Fruit fly (Drosophila melanogaster) ovary, adult (tissue): ENCODE measurements around the gene AstC.

Experiments used
- CG17801 ChIP-seq: fragments of 200-800 bp; optimal IDR thresholded peaks from 2 replicates; lab custom pipeline; 2019; ENCODE audit warnings: missing biosample characterization, mild to moderate bottlenecking, missing genetic modification characterization, moderate library complexity; ENCODE audit not compliant: partially characterized antibody

AstC gene

DNA sequence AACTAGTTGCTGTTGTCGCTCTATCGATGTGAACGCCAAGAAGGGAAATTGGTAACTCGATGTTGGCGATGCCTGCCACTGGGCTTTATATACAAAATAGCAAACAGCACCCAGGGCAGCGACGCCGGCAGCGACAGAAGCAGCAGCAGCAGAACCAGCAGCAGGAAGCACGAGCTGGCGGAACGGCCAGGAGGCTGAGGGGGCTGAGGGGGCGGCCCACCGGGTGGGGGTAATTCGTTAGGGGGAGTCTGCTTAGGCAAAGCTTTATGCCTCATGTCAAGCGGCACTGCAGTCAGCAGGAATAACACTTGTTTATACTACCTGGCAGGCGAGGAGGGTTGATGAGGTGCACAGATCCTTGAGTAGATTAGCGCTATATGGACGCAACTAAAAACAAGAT, at the start of gene AstC:
AstC (minus strand) TSS at position 63 of the 400 bp plus-strand sequence.
- no peak for TF ChIP-seq CG17801

DNA sequence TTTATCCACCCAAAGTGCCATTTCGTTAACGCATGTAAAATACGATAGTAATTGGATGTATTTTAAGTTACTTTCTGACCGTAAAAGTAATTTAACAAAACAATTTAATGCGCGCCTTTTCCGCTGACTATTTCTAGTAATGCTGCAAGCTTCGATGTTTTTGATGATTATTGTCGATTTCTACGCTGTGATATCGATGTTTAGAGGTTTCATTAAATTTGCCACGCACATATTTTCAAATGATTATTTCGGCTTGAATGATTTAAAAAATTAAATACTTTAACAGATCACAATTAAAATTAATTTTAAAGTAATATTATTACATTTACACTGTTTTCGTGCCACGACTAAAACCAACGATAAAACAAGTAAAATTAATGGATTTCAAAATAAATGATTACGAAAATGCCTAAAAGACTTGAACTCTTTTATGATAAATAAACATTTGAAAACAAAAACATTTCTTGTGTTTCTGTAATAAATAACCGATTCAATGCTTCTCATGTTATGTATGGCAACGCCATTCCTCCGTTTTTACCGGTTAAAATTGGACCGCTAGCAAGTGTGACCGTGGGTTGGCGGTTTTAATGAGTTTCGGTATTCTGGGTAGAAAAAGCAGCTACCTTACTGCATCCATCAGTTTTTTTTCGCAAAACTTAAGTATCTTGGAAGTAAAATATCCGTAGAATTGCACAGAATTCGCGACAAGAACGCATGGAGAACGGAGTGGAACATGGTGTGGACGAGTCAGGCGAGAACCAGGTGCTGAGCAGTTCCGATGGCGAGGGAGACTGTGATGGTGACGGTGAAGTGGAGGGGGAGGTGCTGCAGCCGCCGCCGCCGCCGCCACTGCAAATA, 49.2 kb upstream of the AstC start, which contains the start of the genes RfC38 and CG4751:
RfC38 (minus strand) TSS at position 495 of the 858 bp plus-strand sequence.
CG4751 (plus strand) TSS at position 587 of the 858 bp plus-strand sequence.
- TF ChIP-seq CG17801 = peak; percentile 1

DNA sequence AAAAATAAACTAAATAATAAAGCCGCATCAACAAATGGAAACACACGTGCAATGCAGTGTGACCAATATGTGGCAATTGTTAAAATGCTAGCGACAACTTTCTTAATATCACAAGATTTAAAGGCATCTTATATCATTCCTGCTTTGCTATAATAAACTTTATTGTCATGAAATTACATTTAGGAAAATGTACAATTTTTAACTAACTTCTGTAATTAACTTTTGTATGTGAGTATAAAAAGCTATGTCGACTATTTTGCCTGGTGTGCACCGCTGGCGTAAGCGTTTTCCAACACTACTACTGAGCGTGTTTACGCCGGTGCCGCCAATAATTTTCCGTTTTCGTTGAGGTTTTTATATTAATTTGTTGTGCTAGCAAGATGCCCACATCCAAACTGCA, 42.3 kb upstream of the AstC start, which contains the start of the genes Csl4 and Nup160:
Csl4 (minus strand) TSS at position 69 of the 400 bp plus-strand sequence.
Nup160 (plus strand) TSS at position 279 of the 400 bp plus-strand sequence.
- TF ChIP-seq CG17801 = peak; percentile 82

DNA sequence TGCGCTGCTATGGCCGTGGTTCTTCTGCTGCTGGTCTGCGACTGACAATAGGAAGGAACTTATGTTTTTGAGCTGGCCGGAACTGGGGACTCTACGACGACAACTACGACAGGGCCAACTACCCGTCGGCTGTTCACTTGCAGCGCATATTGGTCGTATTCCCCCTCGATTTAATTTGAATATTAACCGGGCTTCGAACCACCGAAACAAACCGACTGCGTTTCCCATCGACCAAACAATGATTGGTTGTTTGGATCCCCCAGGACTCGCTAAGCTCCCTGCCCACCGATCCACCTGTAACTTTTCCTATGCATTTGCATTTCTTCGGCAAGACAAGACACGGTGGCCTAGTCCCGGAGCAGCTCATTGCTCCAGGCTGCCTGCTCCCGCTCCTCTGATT, 40.4 kb upstream of the AstC start, which contains the start of gene Dnaaf4:
Dnaaf4 (minus strand) TSS at position 101 of the 400 bp plus-strand sequence.
- TF ChIP-seq CG17801 = no peak

DNA sequence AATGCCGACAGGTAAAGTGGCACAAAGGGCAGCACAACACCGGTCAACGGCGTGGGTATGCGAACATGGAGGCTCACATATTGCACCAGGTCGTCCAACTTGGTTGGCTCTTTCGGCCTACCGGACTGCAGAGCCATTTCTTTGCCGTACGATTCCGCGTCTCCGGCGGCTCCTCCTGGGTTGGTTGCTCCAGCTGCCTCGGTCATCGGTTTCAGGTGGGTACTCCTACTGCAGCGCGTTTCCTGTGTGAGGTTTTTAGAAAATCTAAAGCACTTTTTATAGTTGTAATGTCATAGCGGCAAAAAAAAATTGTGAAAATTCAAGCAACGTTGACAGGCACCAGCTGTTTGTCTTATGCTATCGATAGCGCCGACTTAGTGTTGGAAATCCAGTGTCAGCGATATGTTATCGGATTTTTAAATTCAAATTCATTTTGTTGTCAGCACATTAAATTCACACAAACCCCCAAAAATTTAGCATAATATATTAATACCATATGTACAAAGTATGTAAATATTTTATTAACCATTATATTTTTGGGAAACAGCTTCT, 38.8 kb upstream of the AstC start, which contains the start of gene CG6230:
CG6230 (minus strand) TSS at position 354 of the 552 bp plus-strand sequence.
- TF ChIP-seq CG17801 = no peak

DNA sequence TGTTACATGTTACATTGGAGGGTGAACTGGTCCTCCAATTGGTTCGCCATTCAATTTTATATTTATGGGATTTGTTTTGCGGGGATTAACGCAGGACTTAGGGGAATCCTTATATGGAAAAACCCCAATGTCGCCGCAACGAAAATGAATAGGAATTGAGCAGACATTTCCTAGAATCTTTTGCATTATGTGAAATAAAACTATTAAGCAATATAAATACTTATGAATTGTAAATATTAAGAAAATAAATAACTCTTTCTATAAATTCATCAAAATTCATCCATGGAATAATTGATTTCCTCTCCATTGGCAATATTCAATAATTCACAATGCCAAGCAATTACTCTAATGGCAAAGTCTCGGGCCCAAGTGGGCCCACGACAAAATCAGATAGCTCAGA, 32.5 kb upstream of the AstC start, which contains the start of gene Gr32a:
Gr32a (plus strand) TSS at position 301 of the 400 bp plus-strand sequence.
- no peak for TF ChIP-seq CG17801

DNA sequence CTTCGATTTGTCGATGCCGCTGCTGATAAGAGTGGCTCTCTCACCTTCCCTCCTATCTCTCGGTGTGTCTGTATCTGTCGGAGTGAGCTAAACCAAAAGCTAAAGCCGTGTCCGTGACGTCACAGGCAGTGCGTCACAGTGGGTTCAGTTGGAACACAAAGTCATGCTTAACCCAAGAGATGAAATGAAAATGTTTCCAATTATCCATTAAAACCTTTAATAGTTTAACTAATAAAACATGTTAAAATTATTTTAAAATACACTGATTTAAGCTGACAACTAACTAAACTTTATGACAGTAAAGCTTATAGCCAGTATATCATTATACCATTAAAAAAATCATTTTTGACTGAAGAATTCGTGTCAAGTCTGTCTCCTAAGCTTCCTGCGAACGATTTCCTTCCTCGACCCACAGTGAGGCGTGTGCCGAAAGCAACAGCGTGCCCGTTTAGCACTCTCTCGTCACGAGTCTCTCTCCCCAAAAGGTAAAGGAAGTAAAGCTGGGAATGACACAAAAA, 31.9 kb upstream of the AstC start, which contains the start of gene Idua:
Idua (minus strand) TSS at position 51 of the 518 bp plus-strand sequence.
- TF ChIP-seq CG17801 = peak; percentile 31

DNA sequence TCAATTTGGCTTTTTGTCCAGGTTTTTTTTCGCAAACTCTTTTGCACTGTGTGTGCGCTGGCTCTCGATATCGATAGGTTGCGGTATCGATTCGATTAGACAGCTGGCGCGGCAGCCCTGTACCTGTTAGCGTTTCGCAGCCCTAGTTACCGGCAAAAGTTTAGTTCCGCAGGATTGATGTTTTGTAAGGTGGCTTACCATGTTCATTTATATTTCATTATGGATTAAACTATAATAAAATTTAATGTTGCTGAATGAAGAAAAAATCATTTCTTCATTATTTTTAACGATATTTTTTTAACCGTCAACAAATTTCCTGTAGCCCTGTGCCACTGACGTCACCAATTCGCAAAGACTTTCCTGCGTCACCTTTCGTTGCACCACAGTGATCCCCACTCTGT, 25.4 kb upstream of the AstC start, which contains the start of gene Reps:
Reps (minus strand) TSS at position 84 of the 401 bp plus-strand sequence.
- TF ChIP-seq CG17801 = peak; percentile 94

DNA sequence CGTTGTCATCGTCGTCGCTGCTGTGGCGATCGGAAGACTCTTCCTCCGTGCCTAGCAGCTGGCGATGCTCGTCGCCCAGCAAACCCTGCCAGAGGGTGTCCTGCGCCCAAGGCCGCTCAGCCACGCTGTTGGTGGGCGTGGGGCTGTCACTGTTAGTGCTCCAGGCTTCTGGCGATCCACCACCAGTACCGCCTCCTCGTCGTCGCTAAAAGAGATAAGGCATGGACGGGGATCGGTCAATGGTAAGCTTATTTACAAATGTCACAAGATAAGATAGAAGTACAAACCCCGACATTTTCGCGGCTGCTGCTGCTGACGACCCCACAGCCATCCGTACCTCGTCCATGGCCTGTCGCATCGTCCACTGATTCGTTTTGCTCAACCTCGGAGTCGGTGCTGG, 24.1 kb upstream of the AstC start:
- no peak for TF ChIP-seq CG17801

DNA sequence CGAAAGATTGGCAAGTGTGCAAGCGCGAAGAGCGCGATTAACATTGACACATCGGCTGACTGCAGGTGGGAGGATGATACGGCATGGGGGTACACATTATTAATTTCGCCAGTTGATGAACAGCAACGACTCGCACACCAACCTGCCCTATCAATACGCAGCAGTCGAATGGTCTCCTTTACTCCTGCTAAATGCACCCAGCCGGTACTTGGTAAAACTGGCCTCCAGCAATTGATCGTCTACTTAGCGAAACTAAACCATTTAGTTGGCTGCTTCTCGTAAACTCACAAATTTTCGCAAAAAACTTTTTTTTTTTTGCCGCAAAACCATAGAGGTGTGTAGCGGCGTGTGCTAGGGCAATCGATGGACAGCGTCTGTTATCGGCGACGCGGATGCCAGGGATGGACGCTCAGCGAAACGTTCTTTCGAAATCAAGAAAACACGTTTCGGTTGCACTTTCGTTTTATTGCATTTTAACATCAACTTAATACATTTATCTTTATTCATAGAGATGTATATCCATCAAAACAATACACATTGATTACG, 19.4 kb upstream of the AstC start, which contains the start of gene Ge-1:
Ge-1 (minus strand) TSS at position 373 of the 546 bp plus-strand sequence.
- TF ChIP-seq CG17801 = peak; percentile 40

DNA sequence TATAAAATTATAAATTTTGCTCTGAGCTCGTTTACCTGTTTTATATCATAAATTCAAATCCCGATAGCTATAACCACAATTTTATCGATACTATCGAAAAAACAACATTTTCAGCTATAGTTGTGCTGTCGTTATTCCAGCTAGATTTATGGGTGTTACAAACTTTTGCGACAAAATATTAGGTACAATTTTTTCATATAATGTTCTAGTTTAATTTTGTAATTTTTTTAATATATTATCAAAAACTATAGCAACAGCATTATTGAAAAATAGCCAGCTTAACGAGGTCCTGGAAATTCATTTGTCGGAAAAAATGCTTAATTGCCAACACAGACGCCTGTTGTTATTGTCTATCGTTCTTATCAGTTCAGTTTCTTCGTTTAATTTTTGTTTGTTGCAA, 9.9 kb upstream of the AstC start, which contains the start of gene Wdr59:
Wdr59 (plus strand) TSS at position 334 of the 400 bp plus-strand sequence.
- peak; percentile 14 for TF ChIP-seq CG17801

DNA sequence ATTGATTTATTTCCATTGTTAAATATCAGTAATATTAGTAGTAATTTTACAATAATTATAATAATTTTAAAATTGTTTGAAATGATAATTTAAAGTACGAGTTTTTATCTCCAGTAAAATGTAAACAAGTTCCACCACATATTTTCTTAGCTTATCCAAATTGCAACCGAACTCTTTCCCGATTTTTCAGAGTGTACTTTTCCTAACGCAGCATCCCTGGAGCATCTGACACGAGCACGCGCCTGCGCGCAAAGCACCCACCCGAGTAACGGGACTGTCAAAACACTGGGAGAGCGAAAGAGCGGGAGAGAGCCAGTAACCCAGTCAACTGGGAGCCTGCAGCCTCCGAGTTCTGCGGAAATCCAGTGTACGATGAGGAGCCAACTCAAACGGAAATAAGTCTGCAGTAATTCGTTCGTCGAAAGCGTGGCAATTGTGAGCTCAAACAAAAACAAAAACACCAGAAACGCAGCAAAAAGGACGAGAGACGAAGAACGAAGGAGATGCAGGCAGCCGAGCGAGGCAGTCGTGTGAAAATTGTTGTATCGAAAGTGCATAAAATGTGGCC, 5.2 kb upstream of the AstC start, which contains the start of gene CG16854:
CG16854 (plus strand) TSS at position 365 of the 568 bp plus-strand sequence.
- no peak for TF ChIP-seq CG17801

DNA sequence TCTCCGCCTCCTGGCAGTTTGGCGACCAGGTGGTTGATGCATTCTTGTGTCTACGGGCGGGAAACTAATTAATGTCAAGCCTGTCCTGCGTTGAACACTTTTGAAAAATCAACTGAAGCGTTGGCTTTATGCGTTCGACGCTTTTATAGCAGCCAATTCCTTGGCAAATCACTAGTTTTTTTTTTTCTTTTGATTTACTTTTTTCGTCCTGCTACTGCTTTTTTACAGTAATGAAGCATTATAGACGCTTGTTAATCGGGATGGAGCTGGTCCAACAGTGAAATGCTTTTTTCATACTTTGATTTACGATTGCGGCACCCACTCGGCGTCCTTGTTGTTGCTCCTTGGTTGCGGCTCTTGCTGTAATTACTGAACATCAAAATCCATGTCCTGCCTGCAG, 3.9 kb upstream of the AstC start, which contains the start of gene AstCC:
AstCC (minus strand) TSS at position 101 of the 400 bp plus-strand sequence.
- no peak for TF ChIP-seq CG17801

DNA sequence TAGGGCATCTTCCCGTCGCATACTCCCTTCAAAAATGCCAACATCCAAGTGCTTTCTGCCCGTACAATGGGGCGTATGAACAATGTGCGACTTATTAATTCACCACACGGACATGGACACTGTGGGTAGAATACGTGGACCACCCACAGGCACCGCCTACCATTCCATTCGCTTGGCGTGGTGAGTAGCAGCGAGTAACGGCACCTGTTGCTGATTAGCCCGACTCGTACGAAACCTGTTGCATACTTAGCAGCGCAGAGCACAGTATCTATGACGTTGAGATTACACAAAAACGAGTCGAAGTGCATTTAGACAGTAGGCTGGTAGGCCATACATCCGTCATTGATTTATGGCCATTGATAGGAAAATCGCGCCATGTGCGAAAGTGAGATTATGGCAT, 826 bp upstream of the AstC start:
- TF ChIP-seq CG17801 = no peak

DNA sequence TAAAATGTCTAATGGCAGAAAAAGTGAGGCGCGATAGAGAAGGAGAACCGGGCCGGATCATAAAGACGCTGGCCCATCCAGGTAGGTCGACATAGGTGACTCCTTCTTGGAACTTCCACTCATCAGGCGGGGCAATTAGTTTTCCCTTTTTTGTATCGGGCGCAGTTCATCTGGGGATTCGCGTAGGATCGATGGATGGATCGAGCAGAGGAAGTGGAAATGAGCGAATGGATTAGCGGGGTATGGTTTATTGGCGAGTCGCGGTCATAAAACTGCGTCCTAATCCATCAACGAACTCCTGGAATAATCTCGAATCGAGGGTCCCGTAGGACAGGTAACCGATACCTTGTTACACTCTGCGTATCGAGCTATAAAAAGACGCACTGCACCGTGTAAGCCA, 6.1 kb downstream of the AstC start, which contains the start of gene CG43725:
CG43725 (plus strand) TSS at position 400 of the 400 bp plus-strand sequence.
- TF ChIP-seq CG17801 = no peak

DNA sequence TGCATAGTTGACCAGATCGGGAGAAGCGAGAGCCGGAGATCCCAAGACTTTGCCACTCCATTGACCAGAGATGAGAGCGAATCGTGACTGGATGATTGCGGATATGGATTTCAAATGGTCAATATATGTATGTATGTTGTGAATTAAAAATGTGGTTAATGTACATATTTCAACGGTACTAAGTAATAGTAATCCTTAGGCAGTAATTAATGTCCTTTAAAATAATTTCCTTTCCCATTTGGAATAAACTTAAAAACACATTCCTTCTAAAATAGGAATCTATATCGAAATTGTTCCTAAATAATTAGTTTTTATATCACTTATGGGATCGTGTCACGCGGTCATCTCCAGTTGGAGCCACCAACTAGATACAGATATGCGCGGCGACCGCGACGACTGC, 7.3 kb downstream of the AstC start:
- no peak for TF ChIP-seq CG17801
